Fruit fly (Drosophila melanogaster) whole organism, embryonic: ENCODE measurements around the gene Kdm5.

Experiments used
- Atf6 ChIP-seq: fragments of 200-800 bp; sonication (Bioruptor generic); IDR thresholded peaks from 2 replicates; pipeline ENCODE4 v1.3.6; 2022; ENCODE audit warnings: missing biosample characterization, missing genetic modification characterization
- Bdp1 ChIP-seq: fragments of 200-800 bp; sonication (Bioruptor generic); optimal IDR thresholded peaks from 3 replicates; lab custom pipeline; 2016; ENCODE audit warnings: missing biosample characterization, missing genetic modification characterization
- BtbVII ChIP-seq: fragments of 200-800 bp; sonication (Bioruptor generic); optimal IDR thresholded peaks from 3 replicates; lab custom pipeline; 2017; ENCODE audit warnings: missing biosample characterization, mild to moderate bottlenecking, missing genetic modification characterization
- CG10147 ChIP-seq: fragments of 200-800 bp; sonication (Bioruptor generic); optimal IDR thresholded peaks from 2 replicates; lab custom pipeline; 2019; ENCODE audit warnings: missing biosample characterization, mild to moderate bottlenecking, missing genetic modification characterization, moderate library complexity
- CG10654 ChIP-seq: fragments of 200-800 bp; sonication (Bioruptor generic); optimal IDR thresholded peaks from 2 replicates; lab custom pipeline; 2016; ENCODE audit warnings: missing biosample characterization, missing genetic modification characterization
- CG12071 ChIP-seq: fragments of 200-800 bp; sonication (Bioruptor generic); optimal IDR thresholded peaks from 3 replicates; lab custom pipeline; 2018; ENCODE audit warnings: missing biosample characterization, mild to moderate bottlenecking, missing genetic modification characterization
- CG12391 ChIP-seq: fragments of 200-800 bp; sonication (Bioruptor generic); optimal IDR thresholded peaks from 3 replicates; lab custom pipeline; 2018; ENCODE audit warnings: missing biosample characterization, mild to moderate bottlenecking, missing genetic modification characterization, moderate library complexity
- CG12942 ChIP-seq: fragments of 200-800 bp; sonication (Bioruptor generic); optimal IDR thresholded peaks from 3 replicates; lab custom pipeline; 2016; ENCODE audit warnings: missing biosample characterization, missing genetic modification characterization
- CG13287 ChIP-seq: fragments of 200-800 bp; sonication (Bioruptor generic); IDR thresholded peaks from 2 replicates; pipeline ENCODE4 v1.3.6; 2022; ENCODE audit warnings: missing biosample characterization, missing genetic modification characterization; ENCODE audit not compliant: partially characterized antibody
- CG13424 ChIP-seq: fragments of 200-800 bp; sonication (Bioruptor generic); optimal IDR thresholded peaks from 2 replicates; lab custom pipeline; 2019; ENCODE audit warnings: missing biosample characterization, mild to moderate bottlenecking, missing genetic modification characterization, moderate library complexity
- CG14710 ChIP-seq: fragments of 200-800 bp; sonication (Bioruptor generic); optimal IDR thresholded peaks from 3 replicates; lab custom pipeline; 2019; ENCODE audit warnings: missing biosample characterization, mild to moderate bottlenecking, missing genetic modification characterization, moderate library complexity
- CG16779 ChIP-seq: fragments of 200-800 bp; sonication (Bioruptor generic); IDR thresholded peaks from 2 replicates; pipeline ENCODE4 v1.3.6; 2022; ENCODE audit warnings: missing biosample characterization, missing genetic modification characterization
- CG1832 ChIP-seq: fragments of 200-800 bp; sonication (Bioruptor generic); optimal IDR thresholded peaks from 2 replicates; lab custom pipeline; 2017; ENCODE audit warnings: missing biosample characterization, mild to moderate bottlenecking, missing genetic modification characterization, inconsistent platforms
- CG2120 ChIP-seq: fragments of 200-800 bp; sonication (Bioruptor generic); optimal IDR thresholded peaks from 3 replicates; lab custom pipeline; 2016; ENCODE audit warnings: missing biosample characterization, missing genetic modification characterization
- CG2889 ChIP-seq: fragments of 200-800 bp; sonication (Bioruptor generic); IDR thresholded peaks from 3 replicates; pipeline ENCODE4 v1.3.6; 2022; ENCODE audit warnings: missing biosample characterization, missing genetic modification characterization
- CG4282 ChIP-seq: fragments of 200-800 bp; sonication (Bioruptor generic); optimal IDR thresholded peaks from 2 replicates; lab custom pipeline; 2016; ENCODE audit warnings: missing biosample characterization, missing genetic modification characterization
- CG4328 ChIP-seq: fragments of 200-800 bp; sonication (Bioruptor generic); optimal IDR thresholded peaks from 3 replicates; lab custom pipeline; 2017; ENCODE audit warnings: missing biosample characterization, missing genetic modification reagents, missing genetic modification characterization
- CG4360 ChIP-seq: fragments of 200-800 bp; sonication (Bioruptor generic); IDR thresholded peaks from 2 replicates; pipeline ENCODE4 v1.3.6; 2022; ENCODE audit warnings: missing biosample characterization, missing genetic modification characterization
- CG4707 ChIP-seq: fragments of 200-800 bp; sonication (Bioruptor generic); optimal IDR thresholded peaks from 2 replicates; lab custom pipeline; 2018; ENCODE audit warnings: missing biosample characterization, mild to moderate bottlenecking, missing genetic modification characterization, moderate library complexity
- CG9609 ChIP-seq: fragments of 200-800 bp; sonication (Bioruptor generic); optimal IDR thresholded peaks from 3 replicates; lab custom pipeline; 2016; ENCODE audit warnings: missing biosample characterization, missing genetic modification characterization
- CG9876 ChIP-seq: fragments of 200-800 bp; sonication (Bioruptor generic); optimal IDR thresholded peaks from 2 replicates; lab custom pipeline; 2016; ENCODE audit warnings: missing biosample characterization, missing genetic modification characterization
- CHES-1-like ChIP-seq: fragments of 200-800 bp; sonication (Bioruptor generic); optimal IDR thresholded peaks from 2 replicates; lab custom pipeline; 2016; ENCODE audit warnings: missing biosample characterization, missing genetic modification characterization
- Deaf1 ChIP-seq: fragments of 200-800 bp; optimal IDR thresholded peaks from 3 replicates; lab custom pipeline; 2019; ENCODE audit warnings: missing biosample characterization, mild to moderate bottlenecking, missing genetic modification characterization, moderate library complexity
- Dek ChIP-seq: fragments of 200-800 bp; sonication (Bioruptor generic); optimal IDR thresholded peaks from 3 replicates; lab custom pipeline; 2019; ENCODE audit warnings: missing biosample characterization, mild to moderate bottlenecking, missing genetic modification characterization, moderate library complexity
- Dref ChIP-seq: fragments of 200-800 bp; sonication (Bioruptor generic); IDR thresholded peaks from 2 replicates; pipeline ENCODE4 v1.3.6; 2022; ENCODE audit warnings: missing biosample characterization, missing genetic modification characterization
- Fer2 ChIP-seq: fragments of 200-800 bp; sonication (Bioruptor generic); optimal IDR thresholded peaks from 2 replicates; lab custom pipeline; 2018; ENCODE audit warnings: missing biosample characterization, mild to moderate bottlenecking, missing genetic modification characterization, moderate library complexity
- GATAe ChIP-seq: fragments of 200-800 bp; sonication (Bioruptor generic); conservative IDR thresholded peaks from 2 replicates; pipeline ENCODE4 v1.3.6; 2022; ENCODE audit warnings: missing biosample characterization, missing genetic modification characterization
- Gsc ChIP-seq: fragments of 200-800 bp; sonication (Bioruptor generic); IDR thresholded peaks from 2 replicates; pipeline ENCODE4 v1.3.6; 2022; ENCODE audit warnings: missing biosample characterization, missing genetic modification characterization
- Gug ChIP-seq: fragments of 200-800 bp; sonication (Bioruptor generic); IDR thresholded peaks from 4 replicates; pipeline ENCODE4 v1.3.6; 2022; ENCODE audit warnings: missing biosample characterization, missing genetic modification characterization
- NC2β ChIP-seq: fragments of 200-800 bp; sonication (Bioruptor generic); optimal IDR thresholded peaks from 2 replicates; lab custom pipeline; 2016; ENCODE audit warnings: missing biosample characterization, missing genetic modification characterization
- Scr ChIP-seq: fragments of 200-800 bp; sonication (Bioruptor generic); IDR thresholded peaks from 2 replicates; pipeline ENCODE4 v1.3.6; 2022; ENCODE audit warnings: missing biosample characterization, missing genetic modification characterization; ENCODE audit not compliant: partially characterized antibody
- Six4 ChIP-seq: fragments of 200-800 bp; sonication (Bioruptor generic); optimal IDR thresholded peaks from 2 replicates; lab custom pipeline; 2016; ENCODE audit warnings: missing biosample characterization, missing genetic modification characterization
- Sox102F ChIP-seq: fragments of 200-800 bp; sonication (Bioruptor generic); optimal IDR thresholded peaks from 2 replicates; lab custom pipeline; 2018; ENCODE audit warnings: missing biosample characterization, mild to moderate bottlenecking, missing genetic modification characterization, moderate library complexity
- Spps ChIP-seq: fragments of 200-800 bp; sonication (Bioruptor generic); optimal IDR thresholded peaks from 2 replicates; lab custom pipeline; 2018; ENCODE audit warnings: missing biosample characterization, mild to moderate bottlenecking, missing genetic modification characterization
- Tbp ChIP-seq: fragments of >200 bp; optimal IDR thresholded peaks from 2 replicates; lab custom pipeline; 2018; ENCODE audit warnings: missing biosample characterization, missing genetic modification characterization
- Usf ChIP-seq: fragments of 200-800 bp; sonication (Bioruptor generic); optimal IDR thresholded peaks from 2 replicates; lab custom pipeline; 2017; ENCODE audit warnings: missing genotype, missing biosample characterization, missing genetic modification characterization
- ash1 ChIP-seq: fragments of 200-800 bp; sonication (Bioruptor generic); optimal IDR thresholded peaks from 2 replicates; lab custom pipeline; 2018; ENCODE audit warnings: missing biosample characterization, mild to moderate bottlenecking, missing genetic modification characterization
- cad ChIP-seq: fragments of >200 bp; optimal IDR thresholded peaks from 2 replicates; lab custom pipeline; 2017; ENCODE audit warnings: missing biosample characterization, missing genetic modification characterization
- da ChIP-seq: fragments of 200-800 bp; sonication (Bioruptor generic); optimal IDR thresholded peaks from 2 replicates; lab custom pipeline; 2016; ENCODE audit warnings: missing biosample characterization, missing genetic modification characterization
- dimm ChIP-seq: fragments of 200-800 bp; sonication (Bioruptor generic); IDR thresholded peaks from 2 replicates; pipeline ENCODE4 v1.3.6; 2022; ENCODE audit warnings: missing biosample characterization, missing genetic modification characterization
- eyg ChIP-seq: fragments of 200-800 bp; sonication (Bioruptor generic); optimal IDR thresholded peaks from 3 replicates; lab custom pipeline; 2016; ENCODE audit warnings: missing biosample characterization, missing genetic modification characterization
- fd102C ChIP-seq: fragments of 200-800 bp; sonication (Bioruptor generic); optimal IDR thresholded peaks from 2 replicates; lab custom pipeline; 2018; ENCODE audit warnings: missing biosample characterization, mild to moderate bottlenecking, missing genetic modification characterization, moderate library complexity
- gro ChIP-seq: fragments of 200-800 bp; sonication (Bioruptor generic); optimal IDR thresholded peaks from 2 replicates; lab custom pipeline; 2016; ENCODE audit warnings: missing biosample characterization, missing genetic modification characterization
- hth ChIP-seq: fragments of >200 bp; optimal IDR thresholded peaks from 2 replicates; lab custom pipeline; 2017; ENCODE audit warnings: inconsistent platforms
- inv ChIP-seq: fragments of 200-800 bp; sonication (Bioruptor generic); IDR thresholded peaks from 2 replicates; pipeline ENCODE4 v1.3.6; 2022; ENCODE audit warnings: missing biosample characterization, missing genetic modification characterization; ENCODE audit not compliant: partially characterized antibody
- jing ChIP-seq: fragments of 200-800 bp; sonication (Bioruptor generic); optimal IDR thresholded peaks from 2 replicates; lab custom pipeline; 2018; ENCODE audit warnings: missing biosample characterization, mild to moderate bottlenecking, missing genetic modification characterization
- nmo ChIP-seq: fragments of 200-800 bp; sonication (Bioruptor generic); optimal IDR thresholded peaks from 2 replicates; lab custom pipeline; 2018; ENCODE audit warnings: missing biosample characterization, mild to moderate bottlenecking, missing genetic modification characterization, moderate library complexity
- odd ChIP-seq: fragments of 200-800 bp; sonication (Bioruptor generic); optimal IDR thresholded peaks from 2 replicates; lab custom pipeline; 2017; ENCODE audit warnings: missing biosample characterization, mild to moderate bottlenecking, missing genetic modification characterization
- pum ChIP-seq: fragments of 200-800 bp; sonication (Bioruptor generic); optimal IDR thresholded peaks from 2 replicates; lab custom pipeline; 2016; ENCODE audit warnings: missing biosample characterization, missing genetic modification characterization
- rib ChIP-seq: fragments of 200-800 bp; sonication (Bioruptor generic); IDR thresholded peaks from 2 replicates; pipeline ENCODE4 v1.3.6; 2022; ENCODE audit warnings: missing biosample characterization, missing genetic modification characterization
- sisA ChIP-seq: fragments of 200-800 bp; sonication (Bioruptor generic); IDR thresholded peaks from 2 replicates; pipeline ENCODE4 v1.3.6; 2022; ENCODE audit warnings: missing biosample characterization, missing genetic modification characterization
- sna ChIP-seq: fragments of 200-800 bp; sonication (Bioruptor generic); IDR thresholded peaks from 2 replicates; pipeline ENCODE4 v1.3.6; 2022; ENCODE audit warnings: missing biosample characterization, missing genetic modification characterization; ENCODE audit not compliant: partially characterized antibody
- z ChIP-seq: fragments of 200-800 bp; sonication (Bioruptor generic); IDR thresholded peaks from 3 replicates; pipeline ENCODE4 v1.3.6; 2022; ENCODE audit warnings: missing biosample characterization, missing genetic modification characterization

The Kdm5 gene

DNA sequence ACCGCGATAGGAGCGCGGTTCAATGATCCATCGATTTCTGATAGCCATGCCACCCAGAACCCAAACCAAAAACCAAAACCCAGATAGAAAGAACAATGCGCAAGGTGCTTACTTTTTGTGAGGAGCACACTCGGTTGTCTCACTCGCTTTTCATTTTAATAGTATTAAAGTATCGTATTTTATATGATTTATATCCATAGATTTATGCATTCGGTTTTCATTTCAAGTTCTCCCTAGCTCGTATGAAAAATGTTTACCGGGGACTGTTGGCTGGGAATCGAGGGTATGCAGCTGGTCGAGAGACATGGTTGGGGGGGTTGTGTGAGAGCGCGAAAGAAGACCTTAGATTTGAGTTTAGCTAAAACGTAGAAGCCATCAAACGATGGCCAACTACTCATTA is 27.3 kb downstream of the Kdm5 start (continued):
- TF ChIP-seq CG10654 (GFP tag; lab: Kevin White, UChicago): no peak
- no peak for TF ChIP-seq CG4360 (GFP tag; lab: Robert Waterston, UW)
- TF ChIP-seq CG10147 (GFP tag; lab: Kevin White, UChicago): no peak
- no peak for TF ChIP-seq z
- peak; percentile 52; the same call in 1 of the 2 replicates for TF ChIP-seq sisA
- TF ChIP-seq CG13424 (tag; lab: Kevin White, UChicago): peak; percentile 35
- TF ChIP-seq Spps (tag; lab: Kevin White, UChicago): no peak
- TF ChIP-seq pum (GFP tag; lab: Kevin White, UChicago): no peak
- no peak for TF ChIP-seq CG12071
- TF ChIP-seq jing: no peak
- TF ChIP-seq ash1: no peak
- no peak for TF ChIP-seq CG13287
- TF ChIP-seq Gug: peak; percentile 34; the same call in 1 of the 4 replicates
- TF ChIP-seq cad: no peak
- TF ChIP-seq CG2889 (GFP tag; lab: Robert Waterston, UW): no peak
- no peak for TF ChIP-seq Deaf1 (tag; lab: Kevin White, UChicago)
- no peak for TF ChIP-seq Dref (GFP tag; lab: Robert Waterston, UW)
- no peak for TF ChIP-seq rib (GFP tag; lab: Robert Waterston, UW)
- peak; percentile 42 for TF ChIP-seq CG12391 (tag; lab: Kevin White, UChicago)
- no peak for TF ChIP-seq CG9876
- no peak for TF ChIP-seq Scr (GFP tag; lab: Robert Waterston, UW)
- TF ChIP-seq nmo (GFP tag; lab: Kevin White, UChicago): peak; percentile 35
- TF ChIP-seq Sox102F (GFP tag; lab: Kevin White, UChicago): peak; percentile 66
- no peak for TF ChIP-seq Fer2 (tag; lab: Kevin White, UChicago)
- TF ChIP-seq Six4 (GFP tag; lab: Kevin White, UChicago): no peak
- no peak for TF ChIP-seq eyg (GFP tag; lab: Kevin White, UChicago)
- no peak for TF ChIP-seq gro (GFP tag; lab: Kevin White, UChicago)
- no peak for TF ChIP-seq Usf
- peak; percentile 65 for TF ChIP-seq Atf6
- no peak for TF ChIP-seq CG16779 (GFP tag; lab: Robert Waterston, UW)
- peak; percentile 12 for TF ChIP-seq Dek
- no peak for TF ChIP-seq CHES-1-like (GFP tag; lab: Kevin White, UChicago)
- TF ChIP-seq fd102C: no peak
- TF ChIP-seq Bdp1 (GFP tag; lab: Kevin White, UChicago): no peak
- no peak for TF ChIP-seq CG14710 (tag; lab: Kevin White, UChicago)
- TF ChIP-seq CG1832 (GFP tag; lab: Kevin White, UChicago): no peak
- TF ChIP-seq CG12942 (GFP tag; lab: Kevin White, UChicago): no peak
- no peak for TF ChIP-seq sna (GFP tag; lab: Robert Waterston, UW)
- TF ChIP-seq CG9609 (GFP tag; lab: Kevin White, UChicago): peak; percentile 20
- no peak for TF ChIP-seq CG4707 (GFP tag; lab: Kevin White, UChicago)
- peak; percentile 57 for TF ChIP-seq CG2120 (GFP tag; lab: Kevin White, UChicago)
- TF ChIP-seq inv (GFP tag; lab: Robert Waterston, UW): no peak
- TF ChIP-seq hth: no peak
- no peak for TF ChIP-seq Gsc
- TF ChIP-seq BtbVII (GFP tag; lab: Kevin White, UChicago): no peak
- TF ChIP-seq GATAe (GFP tag; lab: Robert Waterston, UW): no peak; the same call in 1 of the 2 replicates
- no peak for TF ChIP-seq Tbp
- no peak for TF ChIP-seq NC2β (GFP tag; lab: Kevin White, UChicago)
- no peak for TF ChIP-seq odd (GFP tag; lab: Kevin White, UChicago)
- TF ChIP-seq CG4328: no peak
- TF ChIP-seq CG4282 (GFP tag; lab: Kevin White, UChicago): no peak
- no peak for TF ChIP-seq da (GFP tag; lab: Kevin White, UChicago)
- no peak for TF ChIP-seq dimm (GFP tag; lab: Robert Waterston, UW)
